Worm (Caenorhabditis elegans) whole organism, L1 larva: ENCODE measurements around the gene dgk-4.

Experiments used
- C16A3.4 ChIP-seq: fragments of 150-350 bp; optimal IDR thresholded peaks from 2 replicates; lab custom pipeline; 2014; ENCODE audit warnings: missing biosample characterization, missing genetic modification characterization
- C34B4.2 ChIP-seq: sonication (generic microtip); optimal IDR thresholded peaks from 2 replicates; lab custom pipeline; 2017; ENCODE audit warnings: mild to moderate bottlenecking, missing genetic modification characterization, missing compliant biosample characterization
- Y116A8C.19 ChIP-seq: sonication (generic microtip); optimal IDR thresholded peaks from 2 replicates; lab custom pipeline; 2016; ENCODE audit warnings: missing compliant biosample characterization, missing genetic modification characterization, borderline replicate concordance
- aha-1 ChIP-seq: fragments of 150-350 bp; optimal IDR thresholded peaks from 2 replicates; lab custom pipeline; 2014; ENCODE audit warnings: missing biosample characterization, missing genetic modification characterization
- alr-1 ChIP-seq: fragments of 200-800 bp; sonication (Bioruptor generic); optimal IDR thresholded peaks from 2 replicates; lab custom pipeline; 2018; ENCODE audit warnings: borderline replicate concordance, mild to moderate bottlenecking, missing genetic modification characterization, missing compliant biosample characterization
- blmp-1 ChIP-seq: fragments of 150-350 bp; optimal IDR thresholded peaks from 2 replicates; lab custom pipeline; 2014; ENCODE audit warnings: missing biosample characterization, missing genetic modification characterization
- ceh-63 ChIP-seq: fragments of 200-800 bp; sonication (Bioruptor generic); optimal IDR thresholded peaks from 2 replicates; lab custom pipeline; 2018; ENCODE audit warnings: mild to moderate bottlenecking, missing genetic modification characterization, missing compliant biosample characterization
- ceh-8 ChIP-seq: fragments of 200-800 bp; sonication (Bioruptor generic); optimal IDR thresholded peaks from 2 replicates; lab custom pipeline; 2018; ENCODE audit warnings: mild to moderate bottlenecking, missing genetic modification characterization, moderate library complexity, missing compliant biosample characterization
- ceh-82 ChIP-seq, 3 experiments: fragments of 150-350 bp in 1 of 3; sonication (generic microtip) in 2 of 3; optimal IDR thresholded peaks; 2 replicates each; lab custom pipeline; 2014 to 2017; ENCODE audit warnings: missing biosample characterization in 3 of 3, missing genetic modification characterization in 3 of 3
- ceh-88 ChIP-seq: fragments of 200-800 bp; sonication (Bioruptor generic); IDR thresholded peaks from 2 replicates; pipeline ENCODE4 v1.3.6; 2022; ENCODE audit warnings: missing genetic modification characterization, missing compliant biosample characterization
- ces-1 ChIP-seq: fragments of 150-350 bp; optimal IDR thresholded peaks from 2 replicates; lab custom pipeline; 2014; ENCODE audit warnings: missing biosample characterization, missing genetic modification reagents, missing genetic modification characterization
- dsc-1 ChIP-seq: sonication (generic microtip); optimal IDR thresholded peaks from 2 replicates; lab custom pipeline; 2016; ENCODE audit warnings: mild to moderate bottlenecking, missing genetic modification characterization, missing compliant biosample characterization
- efl-1 ChIP-seq, 4 experiments: fragments of 150-350 bp; optimal IDR thresholded peaks in 3 of 4; peaks in 1 of 4; 1 replicate in 1 of 4; 2 replicates in 3 of 4; lab custom pipeline; 2014; ENCODE audit warnings: missing biosample characterization in 2 of 4, missing genetic modification characterization in 2 of 4, missing genetic modification reagents in 2 of 4
- egl-13 ChIP-seq: sonication (generic microtip); optimal IDR thresholded peaks from 2 replicates; lab custom pipeline; 2016; ENCODE audit warnings: missing genotype, missing genetic modification reagents, missing genetic modification characterization, missing compliant biosample characterization
- elt-2 ChIP-seq: sonication (generic microtip); optimal IDR thresholded peaks from 2 replicates; lab custom pipeline; 2016; ENCODE audit warnings: missing genetic modification characterization, mild to moderate bottlenecking, inconsistent platforms, missing compliant biosample characterization, missing genetic modification reagents
- ets-5 ChIP-seq: fragments of 200-800 bp; sonication (Bioruptor generic); IDR thresholded peaks from 2 replicates; pipeline ENCODE4 v1.3.6; 2022; ENCODE audit warnings: missing genetic modification characterization, missing compliant biosample characterization
- irx-1 ChIP-seq: sonication (generic microtip); optimal IDR thresholded peaks from 2 replicates; lab custom pipeline; 2016; ENCODE audit warnings: missing genetic modification characterization, missing compliant biosample characterization
- lin-14 ChIP-seq: fragments of 200-800 bp; sonication (Bioruptor generic); optimal IDR thresholded peaks from 2 replicates; lab custom pipeline; 2018; ENCODE audit warnings: mild to moderate bottlenecking, missing genetic modification characterization, moderate library complexity, missing compliant biosample characterization
- lin-35 ChIP-seq, 2 experiments: fragments of 150-350 bp; optimal IDR thresholded peaks; 2 replicates each; lab custom pipeline; 2014; ENCODE audit warnings: missing biosample characterization in 2 of 2, missing genetic modification characterization in 2 of 2, missing genetic modification reagents in 2 of 2
- lin-39 ChIP-seq: fragments of 150-350 bp; optimal IDR thresholded peaks from 2 replicates; lab custom pipeline; 2014; ENCODE audit warnings: missing biosample characterization, missing genetic modification reagents, missing genetic modification characterization
- lir-3 ChIP-seq: sonication (generic microtip); optimal IDR thresholded peaks from 2 replicates; lab custom pipeline; 2016; ENCODE audit warnings: mild to moderate bottlenecking, missing genetic modification characterization, moderate library complexity, missing compliant biosample characterization; ENCODE audit not compliant: poor library complexity
- mab-9 ChIP-seq: fragments of 200-800 bp; sonication (Bioruptor generic); IDR thresholded peaks from 2 replicates; pipeline ENCODE4 v1.3.6; 2022; ENCODE audit warnings: missing genetic modification reagents, missing genetic modification characterization, missing compliant biosample characterization
- mef-2 ChIP-seq: fragments of 150-350 bp; optimal IDR thresholded peaks from 2 replicates; lab custom pipeline; 2014; ENCODE audit warnings: missing biosample characterization, missing genetic modification characterization
- mep-1 ChIP-seq: fragments of 150-350 bp; optimal IDR thresholded peaks from 2 replicates; lab custom pipeline; 2014; ENCODE audit warnings: missing biosample characterization, missing genetic modification characterization
- nhr-12 ChIP-seq: sonication (generic microtip); optimal IDR thresholded peaks from 2 replicates; lab custom pipeline; 2017; ENCODE audit warnings: missing biosample characterization, missing genetic modification characterization
- nhr-19 ChIP-seq: fragments of 200-800 bp; sonication (Bioruptor generic); conservative IDR thresholded peaks from 2 replicates; pipeline ENCODE4 v1.3.6; 2022; ENCODE audit warnings: missing genetic modification characterization, missing compliant biosample characterization
- nhr-20 ChIP-seq: sonication (generic microtip); optimal IDR thresholded peaks from 2 replicates; lab custom pipeline; 2016; ENCODE audit warnings: mild to moderate bottlenecking, missing genetic modification characterization, missing compliant biosample characterization
- nhr-237 ChIP-seq: fragments of 150-350 bp; optimal IDR thresholded peaks from 2 replicates; lab custom pipeline; 2014; ENCODE audit warnings: missing biosample characterization, missing genetic modification characterization
- nhr-28 ChIP-seq: fragments of 150-350 bp; optimal IDR thresholded peaks from 2 replicates; lab custom pipeline; 2014; ENCODE audit warnings: missing biosample characterization, missing genetic modification characterization
- nhr-47 ChIP-seq: sonication (generic microtip); optimal IDR thresholded peaks from 2 replicates; lab custom pipeline; 2016; ENCODE audit warnings: mild to moderate bottlenecking, missing genetic modification characterization, moderate library complexity, missing compliant biosample characterization
- nhr-71 ChIP-seq: sonication (generic microtip); optimal IDR thresholded peaks from 2 replicates; lab custom pipeline; 2016; ENCODE audit warnings: mild to moderate bottlenecking, missing genetic modification characterization, moderate library complexity, missing compliant biosample characterization
- nhr-84 ChIP-seq: sonication (generic microtip); optimal IDR thresholded peaks from 2 replicates; lab custom pipeline; 2017; ENCODE audit warnings: missing biosample characterization, missing genetic modification characterization
- pag-3 ChIP-seq: sonication (generic microtip); optimal IDR thresholded peaks from 2 replicates; lab custom pipeline; 2017; ENCODE audit warnings: missing genetic modification characterization, mild to moderate bottlenecking, missing compliant biosample characterization, antibody characterized with exemption, borderline replicate concordance; ENCODE audit not compliant: insufficient read depth
- pqm-1 ChIP-seq: sonication (generic microtip); optimal IDR thresholded peaks from 3 replicates; lab custom pipeline; 2017; ENCODE audit warnings: missing biosample characterization, missing genetic modification characterization
- skn-1 ChIP-seq: fragments of 150-350 bp; optimal IDR thresholded peaks from 2 replicates; lab custom pipeline; 2014; ENCODE audit warnings: missing biosample characterization, missing genetic modification characterization
- snpc-4 ChIP-seq: fragments of 150-350 bp; optimal IDR thresholded peaks from 2 replicates; lab custom pipeline; 2014; ENCODE audit warnings: missing biosample characterization, missing genetic modification characterization
- swsn-7 ChIP-seq: sonication (generic microtip); optimal IDR thresholded peaks from 2 replicates; lab custom pipeline; 2016; ENCODE audit warnings: missing genetic modification characterization, missing compliant biosample characterization
- tlp-1 ChIP-seq: fragments of 150-350 bp; optimal IDR thresholded peaks from 2 replicates; lab custom pipeline; 2014; ENCODE audit warnings: missing biosample characterization, missing genetic modification characterization
- zag-1 ChIP-seq: fragments of 150-350 bp; optimal IDR thresholded peaks from 2 replicates; lab custom pipeline; 2014; ENCODE audit warnings: missing biosample characterization, missing genetic modification characterization
- zip-4 ChIP-seq: fragments of 200-800 bp; sonication (Bioruptor generic); optimal IDR thresholded peaks from 2 replicates; lab custom pipeline; 2018; ENCODE audit warnings: mild to moderate bottlenecking, missing genetic modification characterization, moderate library complexity, missing compliant biosample characterization
- ztf-4 ChIP-seq: fragments of 150-350 bp; optimal IDR thresholded peaks from 2 replicates; lab custom pipeline; 2014; ENCODE audit warnings: missing biosample characterization, missing genetic modification characterization

The dgk-4 gene

ce11 chrIV:8611886-8612542 lies 19.1 kb upstream of the dgk-4 start, which contains the start of the genes F42A9.17 and cyp-33E2:
Gene F42A9.17 (minus strand): TSS chrIV:8611936.
Gene cyp-33E2 (plus strand): TSS chrIV:8612334.
- TF ChIP-seq lin-14 (peak; percentile 64), efl-1 (optimal IDR thresholded peaks at IDR 0.05; lab: Kevin White, UChicago) (no peak), efl-1 (GFP tag; optimal IDR thresholded peaks at IDR 0.05 in 1 of 2; lab: Kevin White, UChicago) (no peak), elt-2 (tag; lab: Kevin White, UChicago) (peak; percentile 60)

- TF ChIP-seq nhr-84 (tag; lab: Kevin White, UChicago) = no peak
- TF ChIP-seq ces-1 (GFP tag; lab: Kevin White, UChicago) = no peak
- TF ChIP-seq efl-1 (optimal IDR thresholded peaks at IDR 0.05; lab: Kevin White, UChicago) = no peak
- peak in 1 of 2 experiments; percentile 11 for TF ChIP-seq efl-1 (GFP tag; optimal IDR thresholded peaks at IDR 0.05 in 1 of 2; lab: Kevin White, UChicago)
- no peak for TF ChIP-seq ets-5
- TF ChIP-seq dsc-1 (tag; lab: Kevin White, UChicago) = no peak
- TF ChIP-seq aha-1 = no peak
- TF ChIP-seq skn-1 (tag; lab: Kevin White, UChicago) = no peak
- TF ChIP-seq mep-1 (tag; lab: Kevin White, UChicago) = no peak
- TF ChIP-seq snpc-4 (tag; lab: Kevin White, UChicago) = no peak
- TF ChIP-seq lin-14 = peak; percentile 24
- TF ChIP-seq pag-3 (tag; lab: Kevin White, UChicago) = no peak
- TF ChIP-seq ceh-82 (tag; optimal IDR thresholded peaks at IDR 0.05; lab: Kevin White, UChicago) = no peak
- TF ChIP-seq ztf-4 (tag; lab: Kevin White, UChicago) = no peak
- TF ChIP-seq lin-39 (tag; lab: Kevin White, UChicago) = no peak
- no peak for TF ChIP-seq irx-1
Observed at ce11 chrIV:8614680-8615079, 16.5 kb upstream of the dgk-4 start, which contains the start of gene cyp-33E3. Gene cyp-33E3 (plus strand): TSS chrIV:8614995.

- no peak for TF ChIP-seq nhr-19 (GFP tag; lab: Robert Waterston, UW)
- no peak for TF ChIP-seq ceh-82 (tag; optimal IDR thresholded peaks at IDR 0.05; lab: Kevin White, UChicago)
- no peak for TF ChIP-seq nhr-237
- TF ChIP-seq nhr-12 (tag; lab: Kevin White, UChicago) = no peak
- no peak for TF ChIP-seq elt-2 (tag; lab: Kevin White, UChicago)
- TF ChIP-seq egl-13 (tag; lab: Kevin White, UChicago) = no peak
- TF ChIP-seq lin-14 = no peak
- no peak for TF ChIP-seq ceh-88 (GFP tag; lab: Robert Waterston, UW)
- no peak for TF ChIP-seq zip-4 (GFP tag; lab: Kevin White, UChicago)
- TF ChIP-seq tlp-1 = no peak
- TF ChIP-seq mef-2 (tag; lab: Kevin White, UChicago) = no peak
- TF ChIP-seq nhr-47 (tag; lab: Kevin White, UChicago) = no peak
- TF ChIP-seq Y116A8C.19 (tag; lab: Kevin White, UChicago) = no peak
- TF ChIP-seq nhr-28 (tag; lab: Kevin White, UChicago) = no peak
Observed at ce11 chrIV:8615314-8615713, 15.8 kb upstream of the dgk-4 start.

- TF ChIP-seq mef-2 (tag; lab: Kevin White, UChicago) = no peak
- no peak for TF ChIP-seq zag-1 (tag; lab: Kevin White, UChicago)
- TF ChIP-seq swsn-7 (tag; lab: Kevin White, UChicago) = no peak
- no peak for TF ChIP-seq efl-1 (optimal IDR thresholded peaks at IDR 0.05; lab: Kevin White, UChicago)
- no peak for TF ChIP-seq efl-1 (GFP tag; optimal IDR thresholded peaks at IDR 0.05 in 1 of 2; lab: Kevin White, UChicago)
- no peak for TF ChIP-seq alr-1 (tag; lab: Kevin White, UChicago)
- TF ChIP-seq ceh-8 = no peak
Observed at ce11 chrIV:8617047-8617446, 14.1 kb upstream of the dgk-4 start, which contains the start of the genes F42A9.7 and F42A9.3. Gene F42A9.7 (minus strand): TSS chrIV:8617147. Gene F42A9.3 (plus strand): TSS chrIV:8617260.

ce11 chrIV:8618698-8619097 lies 12.4 kb upstream of the dgk-4 start, which contains the start of gene F42A9.8:
Gene F42A9.8 (minus strand): TSS chrIV:8618785.
- TF ChIP-seq lin-14 (peak; percentile 42), efl-1 (optimal IDR thresholded peaks at IDR 0.05; lab: Kevin White, UChicago) (peak; percentile 25 to 26), efl-1 (GFP tag; optimal IDR thresholded peaks at IDR 0.05 in 1 of 2; lab: Kevin White, UChicago) (peak; percentile 39 to 85), lin-35 (GFP tag; optimal IDR thresholded peaks at IDR 0.05; lab: Kevin White, UChicago) (peak in 1 of 2 experiments; percentile 42), pqm-1 (tag; lab: Kevin White, UChicago) (no peak), lir-3 (tag; lab: Kevin White, UChicago) (no peak), C16A3.4 (tag; lab: Kevin White, UChicago) (no peak), ceh-63 (GFP tag; lab: Kevin White, UChicago) (no peak), nhr-20 (tag; lab: Kevin White, UChicago) (peak; percentile 6), C34B4.2 (tag; lab: Kevin White, UChicago) (no peak), elt-2 (tag; lab: Kevin White, UChicago) (no peak), lin-39 (tag; lab: Kevin White, UChicago) (no peak), mep-1 (tag; lab: Kevin White, UChicago) (peak; percentile 21), ceh-82 (tag; optimal IDR thresholded peaks at IDR 0.05; lab: Kevin White, UChicago) (peak in 1 of 3 experiments; percentile 11), mab-9 (no peak), nhr-71 (tag; lab: Kevin White, UChicago) (peak; percentile 31), blmp-1 (tag; lab: Kevin White, UChicago) (peak; percentile 6)
